Fruit fly (Drosophila melanogaster) whole organism: ENCODE data around the gene Msr-110.

Experiments
- EcR ChIP-seq, 2 experiments: fragments of >200 bp; optimal IDR thresholded peaks; 2 replicates each; lab custom pipeline; 2017; ENCODE audit warnings: missing biosample characterization in 2 of 2, missing genetic modification characterization in 2 of 2, missing genetic modification reagents in 2 of 2
- pan ChIP-seq: fragments of >200 bp; optimal IDR thresholded peaks from 2 replicates; lab custom pipeline; 2017

dm6 chr3L:5542772-5543371, 34.3 kb downstream of the Msr-110 start:
- TF ChIP-seq EcR (GFP tag; optimal IDR thresholded peaks at IDR 0.05; lab: Kevin White, UChicago): no peak
- TF ChIP-seq pan (lab: Kevin White, UChicago): no peak
